Worm (Caenorhabditis elegans) whole organism, mixed stage, embryonic: Measurements from ENCODE around the gene F26F2.5.

Experiments used
- M03D4.4 ChIP-seq: sonication (generic microtip); optimal IDR thresholded peaks from 2 replicates; lab custom pipeline; 2017; ENCODE audit warnings: mild to moderate bottlenecking, missing genetic modification characterization, missing compliant biosample characterization
- bed-3 ChIP-seq: fragments of 200-800 bp; sonication (Bioruptor generic); optimal IDR thresholded peaks from 3 replicates; lab custom pipeline; 2018; ENCODE audit warnings: mild to moderate bottlenecking, missing genetic modification characterization, moderate library complexity, missing compliant biosample characterization
- blmp-1 ChIP-seq: fragments of 150-350 bp; optimal IDR thresholded peaks from 2 replicates; lab custom pipeline; 2014; ENCODE audit warnings: missing biosample characterization, missing genetic modification characterization
- ceh-39 ChIP-seq: fragments of 150-350 bp; optimal IDR thresholded peaks from 2 replicates; lab custom pipeline; 2014; ENCODE audit warnings: missing biosample characterization, missing genetic modification characterization
- ceh-43 ChIP-seq: fragments of 200-800 bp; sonication (Bioruptor generic); optimal IDR thresholded peaks from 2 replicates; lab custom pipeline; 2018; ENCODE audit warnings: mild to moderate bottlenecking, missing genetic modification characterization, moderate library complexity, missing compliant biosample characterization
- ceh-83 ChIP-seq: fragments of 200-800 bp; sonication (Bioruptor generic); optimal IDR thresholded peaks from 2 replicates; lab custom pipeline; 2018; ENCODE audit warnings: mild to moderate bottlenecking, missing genetic modification characterization, missing compliant biosample characterization
- ces-1 ChIP-seq: fragments of 150-350 bp; optimal IDR thresholded peaks from 2 replicates; lab custom pipeline; 2014; ENCODE audit warnings: missing biosample characterization, missing genetic modification reagents, missing genetic modification characterization
- cnd-1 ChIP-seq: fragments of 200-800 bp; sonication (Bioruptor generic); optimal IDR thresholded peaks from 2 replicates; lab custom pipeline; 2018; ENCODE audit warnings: mild to moderate bottlenecking, missing genetic modification characterization, missing compliant biosample characterization
- drap-1 ChIP-seq: fragments of 200-800 bp; sonication (Bioruptor generic); optimal IDR thresholded peaks from 3 replicates; lab custom pipeline; 2018; ENCODE audit warnings: mild to moderate bottlenecking, missing genetic modification characterization, missing compliant biosample characterization
- elt-1 ChIP-seq: sonication (generic microtip); optimal IDR thresholded peaks from 2 replicates; lab custom pipeline; 2017; ENCODE audit warnings: missing genetic modification characterization, mild to moderate bottlenecking, missing compliant biosample characterization, antibody characterized with exemption, moderate library complexity, borderline replicate concordance; ENCODE audit not compliant: insufficient read depth
- elt-3 ChIP-seq: fragments of 150-350 bp; optimal IDR thresholded peaks from 2 replicates; lab custom pipeline; 2014; ENCODE audit warnings: missing biosample characterization, missing genetic modification characterization
- flh-1 ChIP-seq: fragments of 200-800 bp; sonication (Bioruptor generic); optimal IDR thresholded peaks from 2 replicates; lab custom pipeline; 2018; ENCODE audit warnings: mild to moderate bottlenecking, missing genetic modification characterization, moderate library complexity, missing compliant biosample characterization
- ham-2 ChIP-seq: fragments of 200-800 bp; sonication (Bioruptor generic); optimal IDR thresholded peaks from 2 replicates; lab custom pipeline; 2018; ENCODE audit warnings: mild to moderate bottlenecking, missing genetic modification characterization, missing compliant biosample characterization
- hlh-1 ChIP-seq: fragments of 150-350 bp; optimal IDR thresholded peaks from 2 replicates; lab custom pipeline; 2014; ENCODE audit warnings: missing biosample characterization, missing genetic modification reagents, missing genetic modification characterization
- lin-13 ChIP-seq: fragments of 150-350 bp; optimal IDR thresholded peaks from 2 replicates; lab custom pipeline; 2014; ENCODE audit warnings: missing biosample characterization, missing genetic modification characterization
- lin-32 ChIP-seq: fragments of 200-800 bp; sonication (Bioruptor generic); optimal IDR thresholded peaks from 2 replicates; lab custom pipeline; 2018; ENCODE audit warnings: mild to moderate bottlenecking, missing genetic modification characterization, missing compliant biosample characterization
- mab-5 ChIP-seq: fragments of 150-350 bp; optimal IDR thresholded peaks from 2 replicates; lab custom pipeline; 2014; ENCODE audit warnings: missing biosample characterization, missing genetic modification characterization
- mep-1 ChIP-seq: fragments of 150-350 bp; optimal IDR thresholded peaks from 2 replicates; lab custom pipeline; 2017; ENCODE audit warnings: missing biosample characterization, missing genetic modification reagents, missing genetic modification characterization, inconsistent platforms
- mls-2 ChIP-seq: sonication (generic microtip); optimal IDR thresholded peaks from 2 replicates; lab custom pipeline; 2016; ENCODE audit warnings: mild to moderate bottlenecking, missing genetic modification characterization, moderate library complexity, missing compliant biosample characterization
- nhr-12 ChIP-seq: fragments of 150-350 bp; optimal IDR thresholded peaks from 2 replicates; lab custom pipeline; 2014; ENCODE audit warnings: missing biosample characterization, missing genetic modification characterization
- nhr-2 ChIP-seq: fragments of 150-350 bp; optimal IDR thresholded peaks from 2 replicates; lab custom pipeline; 2014; ENCODE audit warnings: missing biosample characterization, missing genetic modification characterization
- nhr-28 ChIP-seq: fragments of 150-350 bp; optimal IDR thresholded peaks from 2 replicates; lab custom pipeline; 2014; ENCODE audit warnings: missing biosample characterization, missing genetic modification characterization
- nhr-76 ChIP-seq: sonication (generic microtip); optimal IDR thresholded peaks from 2 replicates; lab custom pipeline; 2017; ENCODE audit warnings: missing biosample characterization, missing genetic modification characterization
- pha-4 ChIP-seq: fragments of 150-350 bp; optimal IDR thresholded peaks from 2 replicates; lab custom pipeline; 2018; ENCODE audit warnings: missing biosample characterization, missing genetic modification reagents, missing genetic modification characterization
- sem-2 ChIP-seq: fragments of 200-800 bp; sonication (Bioruptor generic); optimal IDR thresholded peaks from 2 replicates; lab custom pipeline; 2018; ENCODE audit warnings: mild to moderate bottlenecking, missing genetic modification characterization, missing compliant biosample characterization
- snpc-4 ChIP-seq: fragments of 150-350 bp; optimal IDR thresholded peaks from 2 replicates; lab custom pipeline; 2014; ENCODE audit warnings: missing biosample characterization, missing genetic modification characterization
- sptf-1 ChIP-seq: sonication (generic microtip); optimal IDR thresholded peaks from 2 replicates; lab custom pipeline; 2017; ENCODE audit warnings: mild to moderate bottlenecking, missing genetic modification characterization, moderate library complexity, missing compliant biosample characterization
- tbx-8 ChIP-seq: fragments of 200-800 bp; sonication (Bioruptor generic); optimal IDR thresholded peaks from 2 replicates; lab custom pipeline; 2018; ENCODE audit warnings: mild to moderate bottlenecking, missing genetic modification characterization, moderate library complexity, missing compliant biosample characterization
- unc-120 ChIP-seq: sonication (generic microtip); optimal IDR thresholded peaks from 2 replicates; lab custom pipeline; 2017; ENCODE audit warnings: missing genetic modification characterization, missing compliant biosample characterization; ENCODE audit not compliant: poor library complexity, severe bottlenecking
- unc-39 ChIP-seq: fragments of 150-350 bp; optimal IDR thresholded peaks from 2 replicates; lab custom pipeline; 2014; ENCODE audit warnings: missing biosample characterization, missing genetic modification characterization
- unc-62 ChIP-seq: fragments of 150-350 bp; optimal IDR thresholded peaks from 2 replicates; lab custom pipeline; 2014; ENCODE audit warnings: missing biosample characterization, missing genetic modification reagents, missing genetic modification characterization
- zip-8 ChIP-seq: fragments of 150-350 bp; optimal IDR thresholded peaks from 2 replicates; lab custom pipeline; 2014; ENCODE audit warnings: missing biosample characterization, missing genetic modification characterization
- ztf-11 ChIP-seq: fragments of 150-350 bp; optimal IDR thresholded peaks from 2 replicates; lab custom pipeline; 2014; ENCODE audit warnings: missing biosample characterization, missing genetic modification characterization

The F26F2.5 gene

ce11 chrV:20544092-20544491 is 29.4 kb upstream of the F26F2.5 start, which contains the start of gene slc-36.3:
TSS of gene slc-36.3 (minus strand) at chrV:20544192.
- TF ChIP-seq tbx-8 (GFP tag; lab: Kevin White, UChicago) (no peak), mep-1 (tag; lab: Kevin White, UChicago) (no peak), lin-13 (tag; lab: Kevin White, UChicago) (no peak), unc-62 (GFP tag; lab: Kevin White, UChicago) (no peak), drap-1 (GFP tag; lab: Kevin White, UChicago) (no peak), nhr-12 (no peak), mab-5 (tag; lab: Kevin White, UChicago) (no peak), unc-39 (no peak), blmp-1 (tag; lab: Kevin White, UChicago) (no peak), elt-1 (tag; lab: Kevin White, UChicago) (no peak), ces-1 (GFP tag; lab: Kevin White, UChicago) (no peak), sptf-1 (tag; lab: Kevin White, UChicago) (no peak), ceh-43 (GFP tag; lab: Kevin White, UChicago) (no peak), flh-1 (GFP tag; lab: Kevin White, UChicago) (no peak), nhr-28 (no peak), bed-3 (GFP tag; lab: Kevin White, UChicago) (no peak), pha-4 (tag; lab: Kevin White, UChicago) (no peak), nhr-2 (no peak), snpc-4 (tag; lab: Kevin White, UChicago) (no peak), mls-2 (tag; lab: Kevin White, UChicago) (no peak)

- TF ChIP-seq mab-5 (tag; lab: Kevin White, UChicago) (no peak), lin-32 (GFP tag; lab: Kevin White, UChicago) (no peak), ham-2 (GFP tag; lab: Kevin White, UChicago) (no peak), sem-2 (no peak)
These were observed 28.9 kb upstream of the F26F2.5 start for ce11 chrV:20544610-20545009.

DNA sequence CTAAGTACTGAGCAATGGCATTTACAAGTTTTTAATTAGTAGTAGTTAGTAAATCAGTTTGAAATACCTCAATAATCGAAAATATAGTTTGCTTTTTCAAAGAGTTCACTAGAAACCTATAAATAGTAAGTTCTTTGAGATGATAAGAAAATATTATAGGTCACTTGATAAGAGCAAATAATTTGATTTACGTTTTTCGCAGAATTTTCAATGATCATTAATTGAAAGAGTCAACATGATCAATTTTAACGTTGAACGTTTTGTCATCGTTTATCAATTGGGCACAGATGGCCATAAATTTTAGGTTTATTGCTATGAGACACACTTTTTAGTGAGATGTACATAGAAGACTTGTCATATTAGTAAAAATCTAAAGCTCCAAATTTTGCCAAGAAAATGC is 27.8 kb upstream of the F26F2.5 start:
- TF ChIP-seq ceh-39 (no peak), unc-62 (GFP tag; lab: Kevin White, UChicago) (no peak), ceh-83 (GFP tag; lab: Kevin White, UChicago) (no peak), lin-32 (GFP tag; lab: Kevin White, UChicago) (no peak), hlh-1 (tag; lab: Kevin White, UChicago) (no peak), nhr-12 (no peak), pha-4 (tag; lab: Kevin White, UChicago) (no peak)

DNA sequence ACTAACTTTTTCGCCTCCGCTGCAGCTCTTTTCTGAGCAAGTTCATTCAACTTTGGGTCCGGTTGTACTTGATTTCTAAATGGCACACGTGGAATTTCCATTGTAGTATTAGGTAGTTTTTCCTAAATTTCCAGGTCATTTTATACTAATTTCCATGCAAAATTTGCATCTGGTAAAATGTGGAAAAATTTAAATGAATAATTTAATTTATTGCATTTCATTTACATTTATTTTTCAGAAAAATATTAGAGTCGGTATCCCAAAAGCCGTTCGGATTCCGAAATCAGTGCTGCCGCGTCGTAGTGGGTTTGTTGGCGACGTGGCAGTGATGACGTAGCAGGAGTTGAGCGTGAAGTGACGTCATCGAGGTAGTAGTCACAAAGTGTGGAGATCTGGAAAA is 26.4 kb upstream of the F26F2.5 start, which contains the start of gene Y38H6C.18:
Y38H6C.18 (minus strand) TSS at position 101 of the 400 bp plus-strand sequence.
- TF ChIP-seq ztf-11 (tag; lab: Kevin White, UChicago) (no peak), ceh-83 (GFP tag; lab: Kevin White, UChicago) (no peak), ces-1 (GFP tag; lab: Kevin White, UChicago) (no peak), hlh-1 (tag; lab: Kevin White, UChicago) (no peak), mab-5 (tag; lab: Kevin White, UChicago) (no peak), lin-13 (tag; lab: Kevin White, UChicago) (no peak), ceh-39 (no peak)

ce11 chrV:20551096-20551495 is 22.4 kb upstream of the F26F2.5 start, which contains the start of gene Y38H6C.20:
TSS of gene Y38H6C.20 (minus strand) at chrV:20551196.
- TF ChIP-seq elt-3 (tag; lab: Kevin White, UChicago) = no peak
- TF ChIP-seq ces-1 (GFP tag; lab: Kevin White, UChicago) = no peak
- TF ChIP-seq ham-2 (GFP tag; lab: Kevin White, UChicago) = no peak
- no peak for TF ChIP-seq mep-1 (tag; lab: Kevin White, UChicago)
- no peak for TF ChIP-seq flh-1 (GFP tag; lab: Kevin White, UChicago)
- no peak for TF ChIP-seq mls-2 (tag; lab: Kevin White, UChicago)
- no peak for TF ChIP-seq nhr-12
- TF ChIP-seq unc-62 (GFP tag; lab: Kevin White, UChicago) = no peak
- TF ChIP-seq ceh-83 (GFP tag; lab: Kevin White, UChicago) = no peak

ce11 chrV:20552971-20553370 is 20.5 kb upstream of the F26F2.5 start, which contains the start of gene vmo-1:
TSS of gene vmo-1 (minus strand) at chrV:20553071.
- TF ChIP-seq M03D4.4 (tag; lab: Kevin White, UChicago) = no peak
- TF ChIP-seq pha-4 (tag; lab: Kevin White, UChicago) = no peak
- TF ChIP-seq ces-1 (GFP tag; lab: Kevin White, UChicago) = no peak
- no peak for TF ChIP-seq sptf-1 (tag; lab: Kevin White, UChicago)
- no peak for TF ChIP-seq nhr-76 (tag; lab: Kevin White, UChicago)
- no peak for TF ChIP-seq blmp-1 (tag; lab: Kevin White, UChicago)
- TF ChIP-seq unc-120 (tag; lab: Kevin White, UChicago) = no peak
- no peak for TF ChIP-seq cnd-1
- no peak for TF ChIP-seq unc-39
- no peak for TF ChIP-seq sem-2
- no peak for TF ChIP-seq zip-8
- TF ChIP-seq flh-1 (GFP tag; lab: Kevin White, UChicago) = no peak
- TF ChIP-seq mab-5 (tag; lab: Kevin White, UChicago) = no peak
- no peak for TF ChIP-seq ztf-11 (tag; lab: Kevin White, UChicago)
- TF ChIP-seq lin-32 (GFP tag; lab: Kevin White, UChicago) = no peak
